Worm (Caenorhabditis elegans) whole organism, young adult: Measurements from ENCODE around the gene vms-1.

Source experiments
- cebp-1 ChIP-seq, 2 experiments: fragments of 200-800 bp in 1 of 2; sonication (Bioruptor generic) in 1 of 2; sonication (generic microtip) in 1 of 2; IDR thresholded peaks in 1 of 2; optimal IDR thresholded peaks in 1 of 2; 2 replicates each; pipeline versions ENCODE4 v1.3.6 to Lab custom; 2017 to 2022; ENCODE audit warnings: missing compliant biosample characterization in 2 of 2, missing genetic modification characterization in 2 of 2, mild to moderate bottlenecking in 1 of 2, missing genetic modification reagents in 1 of 2, moderate library complexity in 1 of 2
- him-1 ChIP-seq: sonication (generic microtip); optimal IDR thresholded peaks from 2 replicates; lab custom pipeline; 2016; ENCODE audit warnings: missing genotype, missing genetic modification reagents, missing genetic modification characterization, missing compliant biosample characterization
- madf-6 ChIP-seq: fragments of 200-800 bp; sonication (Bioruptor generic); IDR thresholded peaks from 2 replicates; pipeline ENCODE4 v1.3.6; 2022; ENCODE audit warnings: missing genetic modification reagents, missing genetic modification characterization, missing compliant biosample characterization
- nfya-1 ChIP-seq: sonication (generic microtip); optimal IDR thresholded peaks from 2 replicates; lab custom pipeline; 2017; ENCODE audit warnings: antibody characterized with exemption, missing compliant biosample characterization, missing genetic modification characterization, borderline replicate concordance; ENCODE audit not compliant: insufficient read depth
- pbrm-1 ChIP-seq: fragments of 200-800 bp; sonication (Bioruptor generic); IDR thresholded peaks from 2 replicates; pipeline ENCODE4 v1.3.6; 2022; ENCODE audit warnings: missing genetic modification reagents, missing genetic modification characterization, missing compliant biosample characterization
- ztf-3 ChIP-seq: fragments of 200-800 bp; sonication (Bioruptor generic); optimal IDR thresholded peaks from 2 replicates; lab custom pipeline; 2018; ENCODE audit warnings: mild to moderate bottlenecking, missing genetic modification characterization, missing compliant biosample characterization

DNA sequence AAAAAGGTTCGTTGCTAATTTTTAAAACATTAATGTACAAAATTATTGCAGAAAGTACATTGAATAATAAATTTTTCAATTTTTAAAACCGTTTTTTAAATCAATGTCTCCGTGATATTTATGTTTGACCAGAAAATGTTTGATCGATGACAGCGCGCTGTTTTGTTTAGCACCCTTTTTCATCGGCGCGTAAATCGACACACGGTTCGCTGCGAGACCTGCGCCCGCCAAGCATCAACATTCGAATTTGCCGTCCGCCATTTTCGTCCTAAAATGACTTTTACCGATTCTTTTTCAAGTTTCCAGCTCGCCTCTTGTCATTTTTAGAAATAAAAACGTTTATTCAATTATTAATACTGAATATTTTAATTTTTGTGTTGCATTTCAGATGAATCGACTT, 12.6 kb downstream of the vms-1 start, which contains the start of gene plk-1:
- TF ChIP-seq pbrm-1 (GFP tag; lab: Robert Waterston, UW) (peak; percentile 65), madf-6 (GFP tag; lab: Robert Waterston, UW) (peak; percentile 97), him-1 (tag; lab: Kevin White, UChicago) (no peak), ztf-3 (no peak), cebp-1 (GFP tag; IDR thresholded peaks at IDR 0.05; lab: Robert Waterston, UW) (no peak), cebp-1 (tag; optimal IDR thresholded peaks at IDR 0.05; lab: Kevin White, UChicago) (no peak), nfya-1 (tag; lab: Kevin White, UChicago) (no peak)
